Fruit fly (Drosophila melanogaster) whole organism, embryonic: Measurements from ENCODE around the gene Pop2.
A peak's percentile ranks its signal among the peaks of the same experiment; 100 is the strongest.

ENCODE experiments used
- Blimp-1 ChIP-seq: fragments of 200-800 bp; sonication (Bioruptor generic); optimal IDR thresholded peaks from 3 replicates; lab custom pipeline; 2018; ENCODE audit warnings: missing biosample characterization, missing genetic modification characterization, mild to moderate bottlenecking, moderate library complexity, missing genetic modification reagents
- CG10147 ChIP-seq: fragments of 200-800 bp; sonication (Bioruptor generic); optimal IDR thresholded peaks from 2 replicates; lab custom pipeline; 2019; ENCODE audit warnings: missing biosample characterization, mild to moderate bottlenecking, missing genetic modification characterization, moderate library complexity
- CG10543 ChIP-seq: fragments of 200-800 bp; sonication (Bioruptor generic); optimal IDR thresholded peaks from 3 replicates; lab custom pipeline; 2017; ENCODE audit warnings: missing biosample characterization, mild to moderate bottlenecking, missing genetic modification characterization, moderate library complexity
- CG12219 ChIP-seq: fragments of 200-800 bp; sonication (Bioruptor generic); optimal IDR thresholded peaks from 3 replicates; lab custom pipeline; 2018; ENCODE audit warnings: missing biosample characterization, mild to moderate bottlenecking, missing genetic modification characterization
- CG13894 ChIP-seq: fragments of 200-800 bp; sonication (Bioruptor generic); optimal IDR thresholded peaks from 3 replicates; lab custom pipeline; 2018; ENCODE audit warnings: missing biosample characterization, mild to moderate bottlenecking, missing genetic modification characterization, moderate library complexity
- CG14860 ChIP-seq: fragments of 200-800 bp; sonication (Bioruptor generic); IDR thresholded peaks from 3 replicates; pipeline ENCODE4 v1.3.6; 2022; ENCODE audit warnings: missing biosample characterization, missing genetic modification characterization; ENCODE audit not compliant: partially characterized antibody
- CG15011 ChIP-seq: fragments of 200-800 bp; sonication (Bioruptor generic); optimal IDR thresholded peaks from 3 replicates; lab custom pipeline; 2018; ENCODE audit warnings: missing biosample characterization, mild to moderate bottlenecking, missing genetic modification characterization
- CG15269 ChIP-seq: fragments of 200-800 bp; sonication (Bioruptor generic); optimal IDR thresholded peaks from 2 replicates; lab custom pipeline; 2018; ENCODE audit warnings: missing biosample characterization, mild to moderate bottlenecking, missing genetic modification characterization, moderate library complexity
- CG1529 ChIP-seq: fragments of 200-800 bp; sonication (Bioruptor generic); optimal IDR thresholded peaks from 3 replicates; lab custom pipeline; 2018; ENCODE audit warnings: missing biosample characterization, missing genetic modification characterization
- CG15601 ChIP-seq: fragments of 200-800 bp; sonication (Bioruptor generic); optimal IDR thresholded peaks from 3 replicates; lab custom pipeline; 2019; ENCODE audit warnings: missing biosample characterization, mild to moderate bottlenecking, missing genetic modification characterization, moderate library complexity
- CG4282 ChIP-seq: fragments of 200-800 bp; sonication (Bioruptor generic); optimal IDR thresholded peaks from 2 replicates; lab custom pipeline; 2016; ENCODE audit warnings: missing biosample characterization, missing genetic modification characterization
- CG4328 ChIP-seq: fragments of 200-800 bp; sonication (Bioruptor generic); optimal IDR thresholded peaks from 3 replicates; lab custom pipeline; 2017; ENCODE audit warnings: missing biosample characterization, missing genetic modification reagents, missing genetic modification characterization
- CG43689 ChIP-seq: fragments of 200-800 bp; sonication (Bioruptor generic); IDR thresholded peaks from 2 replicates; pipeline ENCODE4 v1.3.6; 2022; ENCODE audit warnings: missing biosample characterization, missing genetic modification characterization
- CG7556 ChIP-seq: fragments of 200-800 bp; sonication (Bioruptor generic); optimal IDR thresholded peaks from 2 replicates; lab custom pipeline; 2017; ENCODE audit warnings: missing biosample characterization, mild to moderate bottlenecking, missing genetic modification characterization
- CG9797 ChIP-seq: fragments of 200-800 bp; sonication (Bioruptor generic); optimal IDR thresholded peaks from 3 replicates; lab custom pipeline; 2018; ENCODE audit warnings: missing biosample characterization, mild to moderate bottlenecking, missing genetic modification characterization
- CoRest ChIP-seq: fragments of 200-800 bp; sonication (Bioruptor generic); optimal IDR thresholded peaks from 3 replicates; lab custom pipeline; 2018; ENCODE audit warnings: missing biosample characterization, mild to moderate bottlenecking, missing genetic modification characterization, moderate library complexity
- D19B ChIP-seq: fragments of 200-800 bp; sonication (Bioruptor generic); optimal IDR thresholded peaks from 2 replicates; lab custom pipeline; 2017; ENCODE audit warnings: missing biosample characterization, mild to moderate bottlenecking, missing genetic modification characterization
- Deaf1 ChIP-seq: fragments of 200-800 bp; optimal IDR thresholded peaks from 3 replicates; lab custom pipeline; 2019; ENCODE audit warnings: missing biosample characterization, mild to moderate bottlenecking, missing genetic modification characterization, moderate library complexity
- Dp ChIP-seq: fragments of 200-800 bp; sonication (Bioruptor generic); optimal IDR thresholded peaks from 2 replicates; lab custom pipeline; 2018; ENCODE audit warnings: missing biosample characterization, mild to moderate bottlenecking, missing genetic modification characterization, moderate library complexity
- Fer1 ChIP-seq: fragments of 200-800 bp; sonication (Bioruptor generic); optimal IDR thresholded peaks from 2 replicates; lab custom pipeline; 2017; ENCODE audit warnings: missing biosample characterization, mild to moderate bottlenecking, missing genetic modification characterization
- Kr ChIP-seq: fragments of 200-800 bp; sonication (Bioruptor generic); optimal IDR thresholded peaks from 2 replicates; lab custom pipeline; 2017; ENCODE audit warnings: missing biosample characterization, mild to moderate bottlenecking, missing genetic modification characterization
- Max ChIP-seq: fragments of 200-800 bp; sonication (Bioruptor generic); optimal IDR thresholded peaks from 2 replicates; lab custom pipeline; 2016; ENCODE audit warnings: missing biosample characterization, mild to moderate bottlenecking, missing genetic modification characterization
- Med ChIP-seq: fragments of 200-800 bp; sonication (Bioruptor generic); peaks from one replicate; lab custom pipeline; 2016; ENCODE audit warnings: missing biosample characterization, missing genetic modification characterization, mild to moderate bottlenecking, inconsistent platforms, moderate library complexity
- NfI ChIP-seq: fragments of 200-800 bp; sonication (Bioruptor generic); optimal IDR thresholded peaks from 3 replicates; lab custom pipeline; 2018; ENCODE audit warnings: missing biosample characterization, mild to moderate bottlenecking, missing genetic modification characterization, moderate library complexity
- Rfx ChIP-seq: fragments of 200-800 bp; sonication (Bioruptor generic); IDR thresholded peaks from 2 replicates; pipeline ENCODE4 v1.3.6; 2022; ENCODE audit warnings: missing biosample characterization, missing genetic modification characterization
- Spps ChIP-seq: fragments of 200-800 bp; sonication (Bioruptor generic); optimal IDR thresholded peaks from 2 replicates; lab custom pipeline; 2018; ENCODE audit warnings: missing biosample characterization, mild to moderate bottlenecking, missing genetic modification characterization
- bab2 ChIP-seq: fragments of 200-800 bp; sonication (Bioruptor generic); optimal IDR thresholded peaks from 2 replicates; lab custom pipeline; 2016; ENCODE audit warnings: missing biosample characterization, missing genetic modification characterization
- bbx ChIP-seq: fragments of 200-800 bp; sonication (Bioruptor generic); IDR thresholded peaks from 2 replicates; pipeline ENCODE4 v1.3.6; 2022; ENCODE audit warnings: missing biosample characterization, missing genetic modification characterization; ENCODE audit not compliant: partially characterized antibody
- cg ChIP-seq: fragments of 200-800 bp; sonication (Bioruptor generic); optimal IDR thresholded peaks from 3 replicates; lab custom pipeline; 2019; ENCODE audit warnings: missing biosample characterization, mild to moderate bottlenecking, missing genetic modification characterization, moderate library complexity
- chm ChIP-seq: fragments of 200-800 bp; sonication (Bioruptor generic); IDR thresholded peaks from 2 replicates; pipeline ENCODE4 v1.3.6; 2022; ENCODE audit warnings: missing biosample characterization, missing genetic modification characterization
- crol ChIP-seq: fragments of 200-800 bp; sonication (Bioruptor generic); IDR thresholded peaks from 2 replicates; pipeline ENCODE4 v1.3.6; 2022; ENCODE audit warnings: missing biosample characterization, missing genetic modification characterization
- grn ChIP-seq: fragments of 200-800 bp; sonication (Bioruptor generic); optimal IDR thresholded peaks from 3 replicates; lab custom pipeline; 2017; ENCODE audit warnings: missing biosample characterization, missing genetic modification characterization
- gsb ChIP-seq: fragments of 200-800 bp; sonication (Bioruptor generic); IDR thresholded peaks from 2 replicates; pipeline ENCODE4 v1.3.6; 2022; ENCODE audit warnings: missing biosample characterization, missing genetic modification characterization
- hbn ChIP-seq: fragments of 200-800 bp; sonication (Bioruptor generic); IDR thresholded peaks from 2 replicates; pipeline ENCODE4 v1.3.6; 2022; ENCODE audit warnings: missing biosample characterization, missing genetic modification characterization; ENCODE audit not compliant: partially characterized antibody
- hth ChIP-seq: fragments of >200 bp; optimal IDR thresholded peaks from 2 replicates; lab custom pipeline; 2017; ENCODE audit warnings: inconsistent platforms
- luna ChIP-seq: fragments of 200-800 bp; sonication (Bioruptor generic); optimal IDR thresholded peaks from 2 replicates; lab custom pipeline; 2016; ENCODE audit warnings: missing biosample characterization, missing genetic modification characterization
- mirr ChIP-seq: fragments of 200-800 bp; sonication (Bioruptor generic); optimal IDR thresholded peaks from 3 replicates; lab custom pipeline; 2018; ENCODE audit warnings: missing biosample characterization, mild to moderate bottlenecking, missing genetic modification characterization
- nom ChIP-seq: fragments of 200-800 bp; sonication (Bioruptor generic); optimal IDR thresholded peaks from 2 replicates; lab custom pipeline; 2017; ENCODE audit warnings: missing biosample characterization, missing genetic modification characterization, mild to moderate bottlenecking, moderate library complexity, missing genetic modification reagents
- pnt ChIP-seq: fragments of 200-800 bp; sonication (Bioruptor generic); optimal IDR thresholded peaks from 3 replicates; lab custom pipeline; 2016; ENCODE audit warnings: missing biosample characterization, missing genetic modification characterization
- row ChIP-seq: fragments of 200-800 bp; sonication (Bioruptor generic); IDR thresholded peaks from 3 replicates; pipeline ENCODE4 v1.3.6; 2022; ENCODE audit warnings: missing biosample characterization, missing genetic modification characterization
- sens ChIP-seq: fragments of 200-800 bp; sonication (Bioruptor generic); peaks from one replicate; lab custom pipeline; 2016; ENCODE audit warnings: missing biosample characterization, missing genetic modification characterization
- slou ChIP-seq: fragments of 200-800 bp; sonication (Bioruptor generic); optimal IDR thresholded peaks from 3 replicates; lab custom pipeline; 2016; ENCODE audit warnings: missing biosample characterization, missing genetic modification characterization
- sug ChIP-seq: fragments of 200-800 bp; optimal IDR thresholded peaks from 2 replicates; lab custom pipeline; 2019; ENCODE audit warnings: missing biosample characterization, mild to moderate bottlenecking, missing genetic modification characterization, moderate library complexity
- ttk ChIP-seq: fragments of 200-800 bp; sonication (Bioruptor generic); IDR thresholded peaks from 2 replicates; pipeline ENCODE4 v2.1.2; 2022; ENCODE audit warnings: missing biosample characterization, missing genetic modification characterization
- unpg ChIP-seq: fragments of 200-800 bp; sonication (Bioruptor generic); optimal IDR thresholded peaks from 3 replicates; lab custom pipeline; 2018; ENCODE audit warnings: missing biosample characterization, mild to moderate bottlenecking, missing genetic modification characterization, moderate library complexity
- vfl ChIP-seq: fragments of 200-800 bp; sonication (Bioruptor generic); optimal IDR thresholded peaks from 2 replicates; lab custom pipeline; 2016; ENCODE audit warnings: missing biosample characterization, missing genetic modification characterization
- zen ChIP-seq: fragments of 200-800 bp; sonication (Bioruptor generic); optimal IDR thresholded peaks from 3 replicates; lab custom pipeline; 2018; ENCODE audit warnings: missing biosample characterization, mild to moderate bottlenecking, missing genetic modification characterization, moderate library complexity

Gene Pop2

dm6 chr3L:12045443-12045842 is 42.7 kb upstream of the Pop2 start (continued):
- TF ChIP-seq sens (GFP tag; lab: Kevin White, UChicago) (peak; percentile 59), vfl (no peak), CG15601 (tag; lab: Kevin White, UChicago) (peak; percentile 38), Fer1 (peak; percentile 58), CG9797 (GFP tag; lab: Kevin White, UChicago) (no peak), CG1529 (GFP tag; lab: Kevin White, UChicago) (peak; percentile 20), CG15269 (tag; lab: Kevin White, UChicago) (peak; percentile 37), luna (GFP tag; lab: Kevin White, UChicago) (no peak), CG12219 (GFP tag; lab: Kevin White, UChicago) (no peak), CG14860 (GFP tag; lab: Robert Waterston, UW) (no peak), sug (tag; lab: Kevin White, UChicago) (peak; percentile 22), CoRest (peak; percentile 3), pnt (GFP tag; lab: Kevin White, UChicago) (no peak), Blimp-1 (GFP tag; lab: Kevin White, UChicago) (peak; percentile 17), CG10147 (GFP tag; lab: Kevin White, UChicago) (no peak), Deaf1 (tag; lab: Kevin White, UChicago) (peak; percentile 9)

DNA sequence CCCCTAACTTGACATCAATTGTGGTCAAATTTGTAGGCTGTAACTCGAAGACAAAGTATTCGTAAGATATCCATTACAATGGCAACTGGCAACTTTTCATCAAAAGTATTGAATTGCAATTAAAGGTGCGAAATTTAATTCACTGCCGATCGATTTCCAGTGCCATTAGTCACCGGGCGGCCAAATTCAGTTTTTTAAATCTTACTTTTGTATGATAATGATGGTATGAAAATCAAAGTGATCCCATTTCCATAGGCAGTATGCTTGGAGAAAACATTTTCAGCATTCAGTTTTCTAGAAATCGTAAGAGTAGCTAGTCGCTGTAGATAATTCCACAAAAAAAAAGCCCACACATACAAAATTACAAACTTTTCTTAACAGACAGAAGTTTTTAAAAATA is 41.6 kb upstream of the Pop2 start, which contains the start of gene CG43638:
CG43638 (plus strand) TSS at position 301 of the 400 bp plus-strand sequence.
- no peak for TF ChIP-seq CG4282 (GFP tag; lab: Kevin White, UChicago)
- no peak for TF ChIP-seq vfl
- TF ChIP-seq bbx (GFP tag; lab: Robert Waterston, UW), result no peak
- no peak for TF ChIP-seq bab2 (GFP tag; lab: Kevin White, UChicago)
- TF ChIP-seq hth (lab: Kevin White, UChicago), result no peak
- no peak for TF ChIP-seq hbn (GFP tag; lab: Robert Waterston, UW)
- no peak for TF ChIP-seq Kr (GFP tag; lab: Kevin White, UChicago)
- TF ChIP-seq NfI, result no peak
- TF ChIP-seq CG4328 (GFP tag; lab: Kevin White, UChicago), result no peak
- TF ChIP-seq Max, result no peak
- TF ChIP-seq Rfx (GFP tag; lab: Robert Waterston, UW), result no peak
- no peak for TF ChIP-seq ttk
- no peak for TF ChIP-seq CG15011
- no peak for TF ChIP-seq zen
- TF ChIP-seq CG7556 (GFP tag; lab: Kevin White, UChicago), result no peak

DNA sequence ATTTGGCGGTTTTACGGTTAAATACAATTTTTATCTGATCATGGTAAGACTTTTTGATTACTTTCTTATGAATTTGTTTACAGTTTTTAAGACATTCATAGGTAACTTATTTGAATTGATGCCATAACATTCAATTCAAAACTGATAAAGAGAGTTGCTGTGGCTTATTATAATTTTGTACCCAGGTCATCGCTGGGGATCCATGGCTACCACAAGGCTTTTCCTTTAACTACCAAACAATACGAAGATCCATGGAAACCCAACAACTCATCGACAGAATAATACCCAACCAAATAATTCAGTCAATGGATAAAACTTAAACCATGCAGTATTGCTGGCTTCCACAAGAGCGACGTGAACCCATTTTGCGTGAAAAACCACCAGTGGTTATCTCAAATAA is 39.4 kb upstream of the Pop2 start, which contains the start of gene CG6793:
CG6793 (plus strand) TSS at position 301 of the 400 bp plus-strand sequence.
- no peak for TF ChIP-seq slou (GFP tag; lab: Kevin White, UChicago)
- TF ChIP-seq CG43689 (GFP tag; lab: Robert Waterston, UW), result no peak
- no peak for TF ChIP-seq unpg

DNA sequence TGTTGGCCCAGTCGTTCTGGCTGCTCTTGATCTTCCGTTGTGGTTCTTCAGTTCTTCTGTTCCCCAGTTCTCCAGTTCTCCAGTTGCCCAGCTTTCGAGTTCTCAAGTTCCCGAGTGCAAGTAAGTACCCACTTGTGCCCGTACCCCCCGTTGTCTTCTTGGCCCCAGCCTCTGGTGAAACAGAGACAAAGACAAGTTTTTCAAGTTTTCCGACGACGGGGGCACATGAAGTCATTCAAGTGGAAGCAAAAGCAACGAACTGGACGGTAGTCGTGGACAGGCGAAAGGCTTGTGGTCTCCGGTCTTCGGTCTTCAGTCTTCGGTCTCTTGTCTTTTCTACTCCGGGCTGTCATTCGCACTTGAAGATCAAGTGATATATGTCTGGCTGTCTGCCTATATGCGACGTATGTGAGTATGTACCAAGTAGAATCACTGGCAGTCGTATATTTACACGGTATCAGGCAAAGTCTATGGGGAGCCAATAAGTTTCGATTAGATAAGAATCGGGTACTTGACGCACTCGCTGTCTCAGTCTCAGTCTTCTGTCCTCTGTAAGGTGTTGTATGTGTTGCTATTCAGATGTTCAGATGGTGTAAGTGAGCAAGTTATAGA is 37.7 kb upstream of the Pop2 start:
- TF ChIP-seq D19B (GFP tag; lab: Kevin White, UChicago) (peak; percentile 78), CG13894 (peak; percentile 33), Dp (GFP tag; lab: Kevin White, UChicago) (no peak), CG10543 (GFP tag; lab: Kevin White, UChicago) (peak; percentile 10), nom (peak; percentile 60), Spps (tag; lab: Kevin White, UChicago) (no peak), grn (GFP tag; lab: Kevin White, UChicago) (peak; percentile 92), cg (GFP tag; lab: Kevin White, UChicago) (peak; percentile 10), row (GFP tag; lab: Robert Waterston, UW) (0 out of 3 replicates have a peak, but pooled peaks have one; percentile 16), crol (GFP tag; lab: Robert Waterston, UW) (peak; percentile 68; the same call in 1 of the 2 replicates), gsb (no peak), Med (GFP tag; lab: Kevin White, UChicago) (peak; percentile 74), chm (GFP tag; lab: Robert Waterston, UW) (peak; percentile 16; the same call in 1 of the 2 replicates), sug (tag; lab: Kevin White, UChicago) (peak; percentile 90), mirr (GFP tag; lab: Kevin White, UChicago) (peak; percentile 29)
